Worm (Caenorhabditis elegans): ENCODE results near the gene cisd-3.1.

DNA sequence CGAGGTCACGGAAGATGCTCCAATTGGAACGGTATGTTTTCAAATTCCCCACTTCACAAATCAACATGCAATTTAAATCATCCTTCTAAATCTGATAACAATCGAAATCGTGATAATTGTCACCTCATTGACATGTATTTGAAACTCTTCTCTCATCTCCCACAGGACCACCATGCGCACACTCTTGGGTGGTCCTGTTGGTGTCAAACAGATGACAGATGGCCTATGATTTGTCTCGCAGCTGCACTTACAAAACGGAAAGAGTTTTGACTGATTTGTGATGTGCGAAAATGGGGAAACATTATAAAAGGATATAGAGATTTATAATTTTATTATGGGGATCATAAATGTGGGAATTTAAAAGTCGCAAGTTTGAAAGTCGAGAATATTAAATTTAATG lies 19.3 kb upstream of the cisd-3.1 start:
- TF ChIP-seq W03F9.2 (tag; optimal IDR thresholded peaks at IDR 0.05) (no peak), him-1 (tag; optimal IDR thresholded peaks at IDR 0.05) (no peak), dao-5 (tag; optimal IDR thresholded peaks at IDR 0.05) (no peak)
